Fruit fly (Drosophila melanogaster): ENCODE results near the gene CG4835.

- TF ChIP-seq CG31441 (GFP tag; IDR thresholded peaks at IDR 0.05) (no peak), CG7745 (tag; optimal IDR thresholded peaks at IDR 0.05) (no peak), CG43689 (GFP tag; IDR thresholded peaks at IDR 0.05) (no peak), CG8478 (optimal IDR thresholded peaks at IDR 0.05) (no peak), CG7987 (GFP tag; optimal IDR thresholded peaks at IDR 0.05) (no peak), CG33213 (GFP tag; optimal IDR thresholded peaks at IDR 0.05) (no peak), CG3065 (GFP tag; optimal IDR thresholded peaks at IDR 0.05) (no peak), h (optimal IDR thresholded peaks at IDR 0.05) (no peak), Fer3 (tag; optimal IDR thresholded peaks at IDR 0.05) (no peak), CG4424 (GFP tag; optimal IDR thresholded peaks at IDR 0.05) (no peak), pnt (GFP tag; optimal IDR thresholded peaks at IDR 0.05) (no peak), jing (GFP tag; optimal IDR thresholded peaks at IDR 0.05) (no peak), hbn (GFP tag; IDR thresholded peaks at IDR 0.05; ENCODE audit: partially characterized antibody) (no peak)
Measured at dm6 chr3L:5529241-5529640, 49.7 kb downstream of the CG4835 start, which contains the start of gene Lkr.

All from whole organism, embryonic.